Fruit fly (Drosophila melanogaster) whole organism: Measurements from ENCODE around the gene rtv.

ENCODE experiments used
- CG8478 ChIP-seq: fragments of >200 bp; optimal IDR thresholded peaks from 2 replicates; lab custom pipeline; 2018; ENCODE audit warnings: inconsistent platforms
- EcR ChIP-seq, 2 experiments: fragments of >200 bp; optimal IDR thresholded peaks; 2 replicates each; lab custom pipeline; 2017; ENCODE audit warnings: missing biosample characterization in 2 of 2, missing genetic modification characterization in 2 of 2, missing genetic modification reagents in 2 of 2
- pan ChIP-seq: fragments of >200 bp; optimal IDR thresholded peaks from 2 replicates; lab custom pipeline; 2017
- psq ChIP-seq: fragments of >200 bp; optimal IDR thresholded peaks from 2 replicates; lab custom pipeline; 2017
- usp ChIP-seq: fragments of >200 bp; optimal IDR thresholded peaks from 2 replicates; lab custom pipeline; 2017; ENCODE audit warnings: missing biosample characterization, missing genetic modification characterization, mixed read lengths

DNA sequence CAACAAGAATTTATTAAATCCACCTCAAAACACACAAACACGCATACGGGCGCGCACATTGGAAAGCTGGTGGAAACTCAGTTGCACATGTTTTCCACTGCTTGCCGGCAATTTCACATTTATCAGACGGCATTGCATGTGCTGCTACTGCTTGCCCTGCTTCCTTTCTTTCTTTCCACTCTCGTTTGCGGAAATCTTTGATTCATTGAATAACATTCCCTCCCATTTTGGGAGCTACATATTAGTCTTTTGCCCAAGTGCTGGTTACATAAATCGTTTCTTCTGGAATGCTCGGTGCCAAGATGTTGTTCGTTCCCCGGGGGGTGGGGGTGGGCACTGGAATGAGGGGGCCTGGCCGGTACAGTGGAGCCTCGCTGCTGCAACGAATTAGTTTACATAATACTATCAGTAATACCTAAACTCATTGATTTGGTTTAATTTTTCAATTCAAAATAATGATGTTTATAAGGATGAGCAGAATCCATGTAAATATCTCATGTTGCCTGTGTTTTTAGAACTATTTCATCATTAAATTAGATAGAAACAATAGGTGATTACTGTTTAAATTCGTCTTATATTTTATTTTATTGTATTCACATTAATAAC lies 44.8 kb downstream of the rtv start:
- no peak for TF ChIP-seq usp (GFP tag; lab: Kevin White, UChicago)
- TF ChIP-seq EcR (GFP tag; optimal IDR thresholded peaks at IDR 0.05; lab: Kevin White, UChicago) = no peak
- no peak for TF ChIP-seq pan (lab: Kevin White, UChicago)
- no peak for TF ChIP-seq CG8478 (lab: Kevin White, UChicago)
- TF ChIP-seq psq = no peak
